Fruit fly (Drosophila melanogaster) whole organism, adult: Measurements from ENCODE around the gene CG14984.

Experiments
- CG11617 ChIP-seq: fragments of 200-800 bp; sonication (Bioruptor generic); optimal IDR thresholded peaks from 2 replicates; lab custom pipeline; 2017; ENCODE audit warnings: mild to moderate bottlenecking, missing biosample characterization, missing genetic modification reagents, missing genetic modification characterization
- CG1620 ChIP-seq: fragments of 200-800 bp; sonication (Bioruptor generic); optimal IDR thresholded peaks from 2 replicates; lab custom pipeline; 2016; ENCODE audit warnings: missing biosample characterization, missing genetic modification characterization
- CG33017 ChIP-seq: fragments of 200-800 bp; sonication (Bioruptor generic); optimal IDR thresholded peaks from 2 replicates; lab custom pipeline; 2018; ENCODE audit warnings: missing biosample characterization, mild to moderate bottlenecking, missing genetic modification characterization, moderate library complexity
- CG7045 ChIP-seq: fragments of 200-800 bp; sonication (Bioruptor generic); optimal IDR thresholded peaks from 2 replicates; lab custom pipeline; 2017; ENCODE audit warnings: missing biosample characterization, mild to moderate bottlenecking, missing genetic modification characterization
- CG7101 ChIP-seq: fragments of 200-800 bp; sonication (Bioruptor generic); optimal IDR thresholded peaks from 2 replicates; lab custom pipeline; 2018; ENCODE audit warnings: missing biosample characterization, mild to moderate bottlenecking, missing genetic modification characterization, moderate library complexity
- Clk ChIP-seq: fragments of 200-800 bp; sonication (Bioruptor generic); optimal IDR thresholded peaks from 2 replicates; lab custom pipeline; 2017; ENCODE audit warnings: missing biosample characterization, missing genetic modification characterization
- Hr96 ChIP-seq: fragments of 200-800 bp; sonication (Bioruptor generic); optimal IDR thresholded peaks from 2 replicates; lab custom pipeline; 2016; ENCODE audit warnings: missing biosample characterization, missing genetic modification characterization
- Mnt ChIP-seq: fragments of 200-800 bp; sonication (Bioruptor generic); optimal IDR thresholded peaks from 2 replicates; lab custom pipeline; 2016; ENCODE audit warnings: missing biosample characterization, mild to moderate bottlenecking, missing genetic modification characterization
- cic ChIP-seq: fragments of 200-800 bp; sonication (Bioruptor generic); optimal IDR thresholded peaks from 2 replicates; lab custom pipeline; 2017; ENCODE audit warnings: missing biosample characterization, mild to moderate bottlenecking, missing genetic modification characterization, moderate library complexity
- cnc ChIP-seq, 2 experiments: fragments of >200 bp; optimal IDR thresholded peaks; 2 replicates each; lab custom pipeline; 2017
- kay ChIP-seq: fragments of 200-800 bp; sonication (Bioruptor generic); peaks from one replicate; lab custom pipeline; 2016; ENCODE audit warnings: missing biosample characterization, missing genetic modification characterization, borderline replicate concordance
- ovo ChIP-seq: fragments of 200-800 bp; sonication (Bioruptor generic); optimal IDR thresholded peaks from 2 replicates; lab custom pipeline; 2016; ENCODE audit warnings: missing biosample characterization, missing genetic modification characterization
- tj ChIP-seq: fragments of 200-800 bp; sonication (Bioruptor generic); optimal IDR thresholded peaks from 3 replicates; lab custom pipeline; 2017; ENCODE audit warnings: missing biosample characterization, mild to moderate bottlenecking, missing genetic modification characterization, moderate library complexity
- toe ChIP-seq: fragments of 200-800 bp; sonication (Bioruptor generic); optimal IDR thresholded peaks from 2 replicates; lab custom pipeline; 2016; ENCODE audit warnings: missing biosample characterization, missing genetic modification characterization

DNA sequence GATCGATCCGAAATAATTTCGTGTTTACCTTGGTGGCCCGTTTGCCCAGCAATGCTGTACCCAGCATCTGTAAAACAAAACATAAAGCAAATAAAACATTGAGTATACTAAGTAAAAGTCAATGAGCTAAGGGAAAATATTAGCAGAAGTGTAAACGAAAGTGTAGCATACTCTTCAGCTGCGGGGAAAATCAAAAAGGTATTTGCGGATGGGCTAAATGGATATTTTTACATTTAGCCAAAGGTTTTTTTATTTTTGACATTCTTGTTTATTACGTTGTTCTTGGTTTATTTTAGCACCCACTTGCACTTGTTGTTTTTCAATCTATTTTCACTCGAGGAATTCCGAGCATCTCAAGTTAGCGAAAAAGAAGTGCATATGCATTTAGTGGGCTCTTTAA is 21.4 kb downstream of the CG14984 start:
- TF ChIP-seq Mnt (GFP tag; lab: Kevin White, UChicago) (no peak), CG1620 (no peak), cnc (optimal IDR thresholded peaks at IDR 0.05; lab: Kevin White, UChicago) (no peak), kay (GFP tag; lab: Kevin White, UChicago) (no peak), Hr96 (GFP tag; lab: Kevin White, UChicago) (no peak), cic (GFP tag; lab: Kevin White, UChicago) (no peak), CG11617 (GFP tag; lab: Kevin White, UChicago) (no peak), CG7045 (GFP tag; lab: Kevin White, UChicago) (no peak), CG33017 (tag; lab: Kevin White, UChicago) (no peak), CG7101 (no peak), ovo (no peak), toe (GFP tag; lab: Kevin White, UChicago) (no peak), tj (GFP tag; lab: Kevin White, UChicago) (no peak), Clk (no peak)
